Worm (Caenorhabditis elegans) whole organism, midembryonic: Measurements from ENCODE around the gene C49F5.8.

Source experiments
- T22C8.4 ChIP-seq: fragments of 200-800 bp; sonication (Bioruptor generic); IDR thresholded peaks from 2 replicates; pipeline ENCODE4 v1.3.6; 2022; ENCODE audit warnings: missing genetic modification characterization, missing compliant biosample characterization
- cog-1 ChIP-seq: sonication (generic microtip); optimal IDR thresholded peaks from 2 replicates; lab custom pipeline; 2016; ENCODE audit warnings: missing genetic modification characterization, missing compliant biosample characterization
- flt-1 ChIP-seq: fragments of 200-800 bp; sonication (Bioruptor generic); IDR thresholded peaks from 2 replicates; pipeline ENCODE4 v1.3.6; 2022; ENCODE audit warnings: missing genetic modification characterization, missing compliant biosample characterization
- klf-2 ChIP-seq: fragments of 200-800 bp; sonication (Bioruptor generic); conservative IDR thresholded peaks from 2 replicates; pipeline ENCODE4 v1.3.6; 2022; ENCODE audit warnings: missing genetic modification reagents, missing genetic modification characterization, missing compliant biosample characterization
- med-1 ChIP-seq: sonication (generic microtip); optimal IDR thresholded peaks from 2 replicates; lab custom pipeline; 2017; ENCODE audit warnings: missing genetic modification characterization, mild to moderate bottlenecking, missing compliant biosample characterization, antibody characterized with exemption, missing genetic modification reagents; ENCODE audit not compliant: insufficient read depth
- ref-1 ChIP-seq: fragments of 200-800 bp; sonication (Bioruptor generic); conservative IDR thresholded peaks from 2 replicates; pipeline ENCODE4 v1.3.6; 2022; ENCODE audit warnings: missing genetic modification reagents, missing genetic modification characterization, missing compliant biosample characterization
- tab-1 ChIP-seq: fragments of 200-800 bp; sonication (Bioruptor generic); IDR thresholded peaks from 2 replicates; pipeline ENCODE4 v1.3.6; 2022; ENCODE audit warnings: missing genetic modification characterization, missing compliant biosample characterization
- ztf-23 ChIP-seq: fragments of 200-800 bp; sonication (Bioruptor generic); IDR thresholded peaks from 2 replicates; pipeline ENCODE4 v1.3.6; 2022; ENCODE audit warnings: missing genetic modification reagents, missing genetic modification characterization, missing compliant biosample characterization
- ztf-29 ChIP-seq: fragments of 200-800 bp; sonication (Bioruptor generic); IDR thresholded peaks from 2 replicates; pipeline ENCODE4 v1.3.6; 2022; ENCODE audit warnings: missing genetic modification reagents, missing genetic modification characterization, missing compliant biosample characterization

The C49F5.8 gene

DNA sequence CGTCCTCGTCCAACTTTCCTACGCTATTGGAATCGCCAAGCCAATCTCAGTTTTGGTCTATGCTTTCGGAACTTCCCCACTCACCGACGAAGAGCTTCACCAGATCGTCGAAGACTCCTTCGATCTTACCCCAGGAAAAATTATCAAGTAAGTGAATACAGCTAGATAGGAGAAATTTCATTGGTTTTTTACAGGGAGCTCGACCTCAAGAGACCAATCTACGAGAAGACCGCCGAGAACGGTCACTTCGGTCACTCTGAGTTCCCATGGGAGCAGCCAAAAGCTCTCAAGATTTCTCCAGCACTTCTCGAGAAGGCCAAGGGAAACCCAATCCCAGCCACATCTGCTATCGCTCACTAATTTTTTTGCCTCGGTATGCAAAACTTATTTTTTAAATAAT, 7.1 kb downstream of the C49F5.8 start:
- no peak for TF ChIP-seq klf-2 (GFP tag; lab: Robert Waterston, UW)
- TF ChIP-seq med-1 (GFP tag; lab: Kevin White, UChicago), result no peak
- TF ChIP-seq T22C8.4, result no peak
- TF ChIP-seq ztf-29 (GFP tag; lab: Robert Waterston, UW), result no peak
- TF ChIP-seq tab-1, result no peak
- TF ChIP-seq cog-1, result no peak
- no peak for TF ChIP-seq ztf-23
- TF ChIP-seq ref-1 (GFP tag; lab: Robert Waterston, UW), result no peak
- no peak for TF ChIP-seq flt-1 (GFP tag; lab: Robert Waterston, UW)

ce11 chrX:11968024-11968598, 8.2 kb downstream of the C49F5.8 start:
- TF ChIP-seq T22C8.4, result no peak
- no peak for TF ChIP-seq ztf-29 (GFP tag; lab: Robert Waterston, UW)
- no peak for TF ChIP-seq flt-1 (GFP tag; lab: Robert Waterston, UW)
- TF ChIP-seq med-1 (GFP tag; lab: Kevin White, UChicago), result no peak
- TF ChIP-seq ztf-23, result no peak
- no peak for TF ChIP-seq tab-1

- TF ChIP-seq ref-1 (GFP tag; lab: Robert Waterston, UW) (no peak), T22C8.4 (no peak), med-1 (GFP tag; lab: Kevin White, UChicago) (no peak), tab-1 (no peak), cog-1 (no peak), ztf-23 (no peak), flt-1 (GFP tag; lab: Robert Waterston, UW) (no peak), klf-2 (GFP tag; lab: Robert Waterston, UW) (no peak), ztf-29 (GFP tag; lab: Robert Waterston, UW) (no peak)
These were observed 9.1 kb downstream of the C49F5.8 start for ce11 chrX:11969085-11969484.

- no peak for TF ChIP-seq ref-1 (GFP tag; lab: Robert Waterston, UW)
- no peak for TF ChIP-seq ztf-23
- TF ChIP-seq med-1 (GFP tag; lab: Kevin White, UChicago), result no peak
- no peak for TF ChIP-seq T22C8.4
- no peak for TF ChIP-seq ztf-29 (GFP tag; lab: Robert Waterston, UW)
- TF ChIP-seq cog-1, result no peak
- TF ChIP-seq flt-1 (GFP tag; lab: Robert Waterston, UW), result no peak
- no peak for TF ChIP-seq klf-2 (GFP tag; lab: Robert Waterston, UW)
- TF ChIP-seq tab-1, result no peak
These were observed 9.6 kb downstream of the C49F5.8 start for ce11 chrX:11969554-11969953.

DNA sequence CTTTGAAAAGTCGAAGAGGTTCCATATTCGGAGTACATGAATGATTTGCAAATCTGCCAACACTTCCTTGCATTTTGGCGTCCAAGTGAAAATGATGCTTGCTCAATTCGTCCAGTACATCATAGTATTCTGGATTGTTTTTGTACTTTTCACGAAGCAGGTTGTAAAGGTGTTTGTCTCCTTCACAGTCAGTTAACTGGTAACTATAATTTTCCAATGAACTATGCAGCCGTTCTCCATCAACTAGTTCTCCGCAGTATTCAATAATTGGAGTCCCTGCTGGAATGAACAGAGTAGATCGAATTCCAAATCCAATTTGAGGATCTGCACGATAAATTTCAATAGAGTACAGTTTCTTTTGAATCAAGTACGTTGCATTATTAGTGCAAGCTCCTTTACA, 11.4 kb downstream of the C49F5.8 start:
- TF ChIP-seq tab-1 (no peak), ztf-23 (no peak)

DNA sequence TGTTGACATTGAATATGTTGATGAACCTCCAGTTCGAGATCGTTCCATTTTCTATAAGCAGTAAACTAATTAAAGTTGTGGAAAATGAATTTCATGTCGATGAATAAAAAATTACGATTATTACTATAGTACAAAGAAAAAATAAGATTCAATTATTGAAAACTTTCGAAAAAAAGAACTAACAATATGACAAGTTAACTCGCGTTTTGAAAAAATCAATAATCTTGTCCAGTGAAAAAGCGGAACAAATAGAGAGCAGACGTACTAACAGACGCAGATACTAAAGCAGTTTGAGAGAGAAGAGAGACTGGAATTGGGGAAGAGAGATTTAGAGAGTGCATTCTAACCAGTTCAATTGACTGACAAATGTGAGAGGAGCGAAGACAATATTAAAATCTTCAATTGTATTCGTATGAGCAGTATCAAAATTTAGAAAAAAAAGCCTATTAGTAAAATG, 14.7 kb downstream of the C49F5.8 start, which contains the start of gene set-6:
set-6 (minus strand) TSS at position 51 of the 457 bp plus-strand sequence.
- no peak for TF ChIP-seq ztf-23
- peak; percentile 60; the same call in 1 of the 2 replicates for TF ChIP-seq T22C8.4

DNA sequence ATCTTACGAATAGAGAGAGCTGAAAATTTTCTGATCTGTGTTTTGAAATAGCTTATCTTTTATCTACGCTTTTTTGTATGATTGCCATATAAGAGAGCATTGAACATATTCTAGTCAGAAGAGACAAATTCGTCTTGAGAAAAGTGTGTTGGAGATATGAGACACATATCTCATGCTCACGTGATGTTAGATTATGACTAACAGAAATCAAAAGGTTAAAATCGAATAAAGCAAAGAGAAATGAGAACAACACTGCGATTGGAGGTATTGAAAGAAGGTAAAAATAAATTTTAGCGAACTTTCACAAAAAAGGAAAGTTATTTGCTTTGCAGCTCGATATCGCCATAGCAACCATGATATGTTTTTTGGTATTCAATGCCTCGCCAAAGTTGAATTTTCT, 22.1 kb downstream of the C49F5.8 start, which contains the start of gene nhr-167:
nhr-167 (minus strand) TSS at position 21 of the 400 bp plus-strand sequence.
- TF ChIP-seq med-1 (GFP tag; lab: Kevin White, UChicago) (no peak), ref-1 (GFP tag; lab: Robert Waterston, UW) (no peak), ztf-23 (no peak), cog-1 (no peak), flt-1 (GFP tag; lab: Robert Waterston, UW) (no peak), T22C8.4 (no peak), tab-1 (no peak), ztf-29 (GFP tag; lab: Robert Waterston, UW) (no peak), klf-2 (GFP tag; lab: Robert Waterston, UW) (no peak)

DNA sequence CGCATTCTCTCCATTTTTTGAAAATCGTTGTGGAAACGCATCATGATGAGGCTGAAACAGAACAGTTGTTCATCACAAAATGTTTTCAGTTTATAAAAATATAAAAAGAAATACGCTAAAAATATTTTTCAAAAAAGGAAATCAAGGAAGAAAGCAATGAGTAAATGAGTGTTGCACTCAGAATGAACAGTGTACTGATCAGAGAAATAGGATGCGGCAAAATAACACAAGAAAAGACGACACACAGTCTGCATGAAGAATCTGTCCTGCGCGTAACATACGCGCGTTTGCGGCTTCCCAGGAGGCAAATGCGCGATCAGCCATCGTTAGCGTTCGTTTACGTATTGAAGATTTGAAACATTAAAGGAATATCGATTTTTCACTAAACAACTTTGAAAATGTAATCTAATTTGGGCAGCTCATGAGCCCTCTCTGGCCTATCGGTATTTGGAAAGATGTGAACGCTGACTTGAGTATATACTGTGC, 23.7 kb downstream of the C49F5.8 start, which contains the start of gene C49F5.3:
C49F5.3 (minus strand) TSS at position 51 of the 486 bp plus-strand sequence.
- TF ChIP-seq flt-1 (GFP tag; lab: Robert Waterston, UW), result no peak

ce11 chrX:11985887-11986286, 25.9 kb downstream of the C49F5.8 start, which contains the start of gene C49F5.5:
C49F5.5 (plus strand) TSS chrX:11986187.
- no peak for TF ChIP-seq flt-1 (GFP tag; lab: Robert Waterston, UW)
- no peak for TF ChIP-seq ref-1 (GFP tag; lab: Robert Waterston, UW)
- TF ChIP-seq ztf-29 (GFP tag; lab: Robert Waterston, UW), result no peak
- no peak for TF ChIP-seq cog-1
- no peak for TF ChIP-seq tab-1
- TF ChIP-seq klf-2 (GFP tag; lab: Robert Waterston, UW), result no peak
- no peak for TF ChIP-seq med-1 (GFP tag; lab: Kevin White, UChicago)
- TF ChIP-seq T22C8.4, result no peak
- no peak for TF ChIP-seq ztf-23

ce11 chrX:11987900-11988364, 28.0 kb downstream of the C49F5.8 start, which contains the start of gene C49F5.6:
C49F5.6 (plus strand) TSS chrX:11988314.
- TF ChIP-seq med-1 (GFP tag; lab: Kevin White, UChicago) (no peak), tab-1 (no peak), klf-2 (GFP tag; lab: Robert Waterston, UW) (no peak), ztf-23 (no peak), T22C8.4 (no peak), cog-1 (no peak), ztf-29 (GFP tag; lab: Robert Waterston, UW) (no peak), ref-1 (GFP tag; lab: Robert Waterston, UW) (no peak), flt-1 (GFP tag; lab: Robert Waterston, UW) (no peak)
